Worm (Caenorhabditis elegans) whole organism, young adult: ENCODE measurements around the gene set-25.
A peak's percentile ranks its signal among the peaks of the same experiment; 100 is the strongest.

Experiments used
- B0261.1 ChIP-seq: sonication (generic microtip); optimal IDR thresholded peaks from 2 replicates; lab custom pipeline; 2016; ENCODE audit warnings: mild to moderate bottlenecking, missing genetic modification characterization, moderate library complexity, missing compliant biosample characterization
- B0336.3 ChIP-seq: fragments of 200-800 bp; sonication (Bioruptor generic); IDR thresholded peaks from 2 replicates; pipeline ENCODE4 v1.3.6; 2022; ENCODE audit warnings: missing genetic modification characterization, missing compliant biosample characterization
- F23B12.7 ChIP-seq: sonication (generic microtip); optimal IDR thresholded peaks from 2 replicates; lab custom pipeline; 2017; ENCODE audit warnings: missing genetic modification characterization, mild to moderate bottlenecking, missing compliant biosample characterization, antibody characterized with exemption, moderate library complexity; ENCODE audit not compliant: insufficient read depth
- F33H1.4 ChIP-seq: fragments of 200-800 bp; sonication (Bioruptor generic); IDR thresholded peaks from 2 replicates; pipeline ENCODE4 v1.3.6; 2022; ENCODE audit warnings: missing genetic modification reagents, missing genetic modification characterization, missing compliant biosample characterization
- F39B2.1 ChIP-seq: fragments of 200-800 bp; sonication (Bioruptor generic); IDR thresholded peaks from 2 replicates; pipeline ENCODE4 v1.3.6; 2022; ENCODE audit warnings: missing genetic modification reagents, missing genetic modification characterization, missing compliant biosample characterization
- F57C9.4 ChIP-seq: sonication (generic microtip); optimal IDR thresholded peaks from 2 replicates; lab custom pipeline; 2017; ENCODE audit warnings: mild to moderate bottlenecking, missing genetic modification characterization, missing compliant biosample characterization
- K12H6.12 ChIP-seq: fragments of 200-800 bp; sonication (Bioruptor generic); optimal IDR thresholded peaks from 2 replicates; lab custom pipeline; 2018; ENCODE audit warnings: mild to moderate bottlenecking, missing genetic modification characterization, missing compliant biosample characterization
- Y53G8AR.9 ChIP-seq: fragments of 200-800 bp; sonication (Bioruptor generic); conservative IDR thresholded peaks from 2 replicates; pipeline ENCODE4 v1.3.6; 2022; ENCODE audit warnings: missing genetic modification reagents, missing genetic modification characterization, missing compliant biosample characterization
- atf-7 ChIP-seq: sonication (generic microtip); optimal IDR thresholded peaks from 2 replicates; lab custom pipeline; 2017; ENCODE audit warnings: mild to moderate bottlenecking, missing genetic modification characterization, missing compliant biosample characterization
- cebp-2 ChIP-seq: fragments of 200-800 bp; sonication (Bioruptor generic); IDR thresholded peaks from 2 replicates; pipeline ENCODE4 v1.3.6; 2022; ENCODE audit warnings: missing genetic modification characterization, missing compliant biosample characterization
- ceh-100 ChIP-seq: fragments of 200-800 bp; sonication (Bioruptor generic); IDR thresholded peaks from 2 replicates; pipeline ENCODE4 v1.3.6; 2022; ENCODE audit warnings: missing genetic modification reagents, missing genetic modification characterization, missing compliant biosample characterization
- ceh-79 ChIP-seq: sonication (generic microtip); optimal IDR thresholded peaks from 2 replicates; lab custom pipeline; 2017; ENCODE audit warnings: mild to moderate bottlenecking, missing genetic modification characterization, missing compliant biosample characterization
- egrh-3 ChIP-seq: fragments of 200-800 bp; sonication (Bioruptor generic); IDR thresholded peaks from 2 replicates; pipeline ENCODE4 v1.3.6; 2022; ENCODE audit warnings: missing genetic modification reagents, missing genetic modification characterization, missing compliant biosample characterization
- fkh-3 ChIP-seq: sonication (generic microtip); optimal IDR thresholded peaks from 2 replicates; lab custom pipeline; 2016; ENCODE audit warnings: mild to moderate bottlenecking, missing genetic modification characterization, missing compliant biosample characterization
- gei-17 ChIP-seq: fragments of 200-800 bp; sonication (Bioruptor generic); optimal IDR thresholded peaks from 2 replicates; lab custom pipeline; 2018; ENCODE audit warnings: mild to moderate bottlenecking, missing genetic modification characterization, missing compliant biosample characterization
- hmg-1.2 ChIP-seq: fragments of 200-800 bp; sonication (Bioruptor generic); IDR thresholded peaks from 2 replicates; pipeline ENCODE4 v1.3.6; 2022; ENCODE audit warnings: missing genetic modification reagents, missing genetic modification characterization, missing compliant biosample characterization
- let-526 ChIP-seq: fragments of 200-800 bp; sonication (Bioruptor generic); IDR thresholded peaks from 2 replicates; pipeline ENCODE4 v1.3.6; 2022; ENCODE audit warnings: missing genetic modification reagents, missing genetic modification characterization, missing compliant biosample characterization
- let-607 ChIP-seq, 2 experiments: fragments of 200-800 bp in 1 of 2; sonication (Bioruptor generic) in 1 of 2; sonication (generic microtip) in 1 of 2; optimal IDR thresholded peaks; 2 replicates each; lab custom pipeline; 2016 to 2018; ENCODE audit warnings: mild to moderate bottlenecking in 2 of 2, missing compliant biosample characterization in 2 of 2, missing genetic modification characterization in 2 of 2, moderate library complexity in 2 of 2, missing genotype in 1 of 2
- lin-26 ChIP-seq: fragments of 200-800 bp; sonication (Bioruptor generic); IDR thresholded peaks from 2 replicates; pipeline ENCODE4 v1.3.6; 2022; ENCODE audit warnings: missing genetic modification reagents, missing genetic modification characterization, missing compliant biosample characterization
- lin-54 ChIP-seq: fragments of 200-800 bp; sonication (Bioruptor generic); optimal IDR thresholded peaks from 2 replicates; lab custom pipeline; 2018; ENCODE audit warnings: mild to moderate bottlenecking, missing genetic modification characterization, missing compliant biosample characterization
- lsl-1 ChIP-seq: fragments of 200-800 bp; sonication (Bioruptor generic); optimal IDR thresholded peaks from 2 replicates; lab custom pipeline; 2018; ENCODE audit warnings: mild to moderate bottlenecking, missing genetic modification characterization, moderate library complexity, missing compliant biosample characterization
- lsy-27 ChIP-seq: sonication (generic microtip); optimal IDR thresholded peaks from 2 replicates; lab custom pipeline; 2017; ENCODE audit warnings: missing genetic modification characterization, mild to moderate bottlenecking, missing compliant biosample characterization, antibody characterized with exemption, missing genotype, borderline replicate concordance; ENCODE audit not compliant: insufficient read depth
- madf-3 ChIP-seq: fragments of 200-800 bp; sonication (Bioruptor generic); IDR thresholded peaks from 2 replicates; pipeline ENCODE4 v1.3.6; 2022; ENCODE audit warnings: missing genetic modification reagents, missing genetic modification characterization, missing compliant biosample characterization
- madf-6 ChIP-seq: fragments of 200-800 bp; sonication (Bioruptor generic); IDR thresholded peaks from 2 replicates; pipeline ENCODE4 v1.3.6; 2022; ENCODE audit warnings: missing genetic modification reagents, missing genetic modification characterization, missing compliant biosample characterization
- mcd-1 ChIP-seq: fragments of 200-800 bp; sonication (Bioruptor generic); IDR thresholded peaks from 2 replicates; pipeline ENCODE4 v1.3.6; 2022; ENCODE audit warnings: missing genetic modification reagents, missing genetic modification characterization, missing compliant biosample characterization
- nfya-1 ChIP-seq: sonication (generic microtip); optimal IDR thresholded peaks from 2 replicates; lab custom pipeline; 2017; ENCODE audit warnings: antibody characterized with exemption, missing compliant biosample characterization, missing genetic modification characterization, borderline replicate concordance; ENCODE audit not compliant: insufficient read depth
- nfyb-1 ChIP-seq: fragments of 200-800 bp; sonication (Bioruptor generic); IDR thresholded peaks from 2 replicates; pipeline ENCODE4 v1.3.6; 2022; ENCODE audit warnings: missing genetic modification reagents, missing genetic modification characterization, missing compliant biosample characterization
- nhr-80 ChIP-seq: sonication (generic microtip); optimal IDR thresholded peaks from 2 replicates; lab custom pipeline; 2016; ENCODE audit warnings: missing genetic modification characterization, missing compliant biosample characterization
- nhr-90 ChIP-seq: sonication (generic microtip); optimal IDR thresholded peaks from 2 replicates; lab custom pipeline; 2016; ENCODE audit warnings: missing genotype, mild to moderate bottlenecking, missing genetic modification characterization, missing compliant biosample characterization
- pha-4 ChIP-seq: fragments of 150-350 bp; sonication (generic microtip); optimal IDR thresholded peaks from 2 replicates; lab custom pipeline; 2014; ENCODE audit warnings: missing biosample characterization, missing genetic modification reagents, missing genetic modification characterization
- rpc-1 ChIP-seq, 2 experiments: fragments of 150-350 bp in 1 of 2; sonication (generic microtip) in 1 of 2; optimal IDR thresholded peaks; 2 replicates each; lab custom pipeline; 2014 to 2018; ENCODE audit warnings: missing biosample characterization in 1 of 2, missing genetic modification characterization in 1 of 2, missing genetic modification reagents in 1 of 2, missing genotype in 1 of 2
- snpc-3.4 ChIP-seq: sonication (generic microtip); optimal IDR thresholded peaks from 2 replicates; lab custom pipeline; 2017; ENCODE audit warnings: missing genetic modification characterization, mild to moderate bottlenecking, missing compliant biosample characterization, antibody characterized with exemption, moderate library complexity, missing genotype, missing genetic modification reagents
- xnd-1 ChIP-seq: sonication (generic microtip); optimal IDR thresholded peaks from 2 replicates; lab custom pipeline; 2016; ENCODE audit warnings: missing genotype, missing genetic modification reagents, missing genetic modification characterization, missing compliant biosample characterization
- zfh-2 ChIP-seq: fragments of 200-800 bp; sonication (Bioruptor generic); conservative IDR thresholded peaks from 2 replicates; pipeline ENCODE4 v1.3.6; 2022; ENCODE audit warnings: missing genetic modification reagents, missing genetic modification characterization, missing compliant biosample characterization

Gene set-25

ce11 chrIII:13267046-13267445, 25.8 kb downstream of the set-25 start:
- no peak for TF ChIP-seq Y53G8AR.9 (GFP tag; lab: Robert Waterston, UW)
- peak; percentile 64 for TF ChIP-seq zfh-2 (GFP tag; lab: Robert Waterston, UW)
- TF ChIP-seq F33H1.4: no peak
- no peak for TF ChIP-seq snpc-3.4 (tag; lab: Kevin White, UChicago)
- TF ChIP-seq mcd-1 (GFP tag; lab: Robert Waterston, UW): 0 out of 2 replicates have a peak, but pooled peaks have one; percentile 22
- 0 out of 2 replicates have a peak, but pooled peaks have one; percentile 24 for TF ChIP-seq egrh-3
- no peak for TF ChIP-seq F57C9.4 (tag; lab: Kevin White, UChicago)
- TF ChIP-seq lin-54 (GFP tag; lab: Kevin White, UChicago): no peak
- TF ChIP-seq cebp-2: 0 out of 2 replicates have a peak, but pooled peaks have one; percentile 9

ce11 chrIII:13265566-13265965, 27.3 kb downstream of the set-25 start, which contains the start of gene F56A8.5:
Gene F56A8.5, plus strand, starts transcription at chrIII:13265866.
- TF ChIP-seq B0336.3: no peak
- TF ChIP-seq atf-7 (tag; lab: Kevin White, UChicago): no peak
- TF ChIP-seq lsy-27: no peak
- no peak for TF ChIP-seq let-526
- no peak for TF ChIP-seq ceh-100 (GFP tag; lab: Robert Waterston, UW)
- no peak for TF ChIP-seq madf-6 (GFP tag; lab: Robert Waterston, UW)
- TF ChIP-seq F23B12.7 (tag; lab: Kevin White, UChicago): no peak
- no peak for TF ChIP-seq F39B2.1
- TF ChIP-seq nhr-90 (tag; lab: Kevin White, UChicago): no peak
- TF ChIP-seq fkh-3 (tag; lab: Kevin White, UChicago): no peak
- no peak for TF ChIP-seq rpc-1 (optimal IDR thresholded peaks at IDR 0.05; lab: Kevin White, UChicago)
- TF ChIP-seq rpc-1 (tag; optimal IDR thresholded peaks at IDR 0.05; lab: Kevin White, UChicago): no peak
- TF ChIP-seq xnd-1 (tag; lab: Kevin White, UChicago): no peak
- TF ChIP-seq F33H1.4: no peak
- no peak for TF ChIP-seq B0261.1
- no peak for TF ChIP-seq pha-4 (tag; lab: Kevin White, UChicago)
- TF ChIP-seq K12H6.12 (tag; lab: Kevin White, UChicago): no peak

- TF ChIP-seq gei-17 (no peak), nhr-80 (tag; lab: Kevin White, UChicago) (no peak), lsl-1 (GFP tag; lab: Kevin White, UChicago) (peak; percentile 33)
These were observed 29.9 kb downstream of the set-25 start, which contains the start of gene F56A8.4 for ce11 chrIII:13262987-13263386. Gene F56A8.4, plus strand, starts transcription at chrIII:13263287.

- TF ChIP-seq nfyb-1 (GFP tag; lab: Robert Waterston, UW): no peak
- no peak for TF ChIP-seq pha-4 (tag; lab: Kevin White, UChicago)
- no peak for TF ChIP-seq ceh-79 (tag; lab: Kevin White, UChicago)
- TF ChIP-seq lin-26 (GFP tag; lab: Robert Waterston, UW): no peak
- no peak for TF ChIP-seq nfya-1 (tag; lab: Kevin White, UChicago)
These were observed 32.5 kb downstream of the set-25 start for ce11 chrIII:13260344-13260743.

ce11 chrIII:13258752-13259151, 34.1 kb downstream of the set-25 start:
- TF ChIP-seq lin-26 (GFP tag; lab: Robert Waterston, UW): 0 out of 2 replicates have a peak, but pooled peaks have one; percentile 13
- TF ChIP-seq madf-3 (GFP tag; lab: Robert Waterston, UW): no peak
- peak; percentile 88 for TF ChIP-seq hmg-1.2
- peak; percentile 75 to 81 for TF ChIP-seq let-607 (tag; optimal IDR thresholded peaks at IDR 0.05; lab: Kevin White, UChicago)
